Worm (Caenorhabditis elegans) whole organism, L2 larva: ENCODE measurements around the gene nrps-1.

ENCODE experiments used
- C34F6.9 ChIP-seq: fragments of 150-350 bp; optimal IDR thresholded peaks from 2 replicates; lab custom pipeline; 2014; ENCODE audit warnings: missing biosample characterization, missing genetic modification characterization
- F13H6.1 ChIP-seq: sonication (generic microtip); optimal IDR thresholded peaks from 2 replicates; lab custom pipeline; 2016; ENCODE audit warnings: missing genetic modification characterization, missing compliant biosample characterization
- Y55F3AM.14 ChIP-seq: fragments of 200-800 bp; sonication (Bioruptor generic); optimal IDR thresholded peaks from 2 replicates; lab custom pipeline; 2018; ENCODE audit warnings: mild to moderate bottlenecking, missing genetic modification characterization, missing compliant biosample characterization
- ZK546.5 ChIP-seq: sonication (generic microtip); optimal IDR thresholded peaks from 2 replicates; lab custom pipeline; 2017; ENCODE audit warnings: missing biosample characterization, missing genetic modification characterization
- alr-1 ChIP-seq: fragments of 150-350 bp; optimal IDR thresholded peaks from 2 replicates; lab custom pipeline; 2014; ENCODE audit warnings: missing biosample characterization, missing genetic modification characterization
- aly-2 ChIP-seq: fragments of 150-350 bp; optimal IDR thresholded peaks from 2 replicates; lab custom pipeline; 2014; ENCODE audit warnings: missing biosample characterization, missing genetic modification characterization
- ama-1 ChIP-seq: fragments of 150-350 bp; optimal IDR thresholded peaks from 2 replicates; lab custom pipeline; 2018; ENCODE audit warnings: inconsistent platforms
- blmp-1 ChIP-seq: sonication (generic microtip); optimal IDR thresholded peaks from 2 replicates; lab custom pipeline; 2017; ENCODE audit warnings: missing genetic modification characterization, mild to moderate bottlenecking, missing compliant biosample characterization, antibody characterized with exemption, moderate library complexity; ENCODE audit not compliant: insufficient read depth
- ceh-16 ChIP-seq: fragments of 150-350 bp; optimal IDR thresholded peaks from 2 replicates; lab custom pipeline; 2014; ENCODE audit warnings: missing biosample characterization, missing genetic modification characterization
- crh-2 ChIP-seq: sonication (generic microtip); optimal IDR thresholded peaks from 2 replicates; lab custom pipeline; 2017; ENCODE audit warnings: missing biosample characterization, missing genetic modification characterization
- dmd-4 ChIP-seq: sonication (generic microtip); optimal IDR thresholded peaks from 2 replicates; lab custom pipeline; 2017; ENCODE audit warnings: missing biosample characterization, missing genetic modification characterization
- fos-1 ChIP-seq: fragments of 150-350 bp; optimal IDR thresholded peaks from 2 replicates; lab custom pipeline; 2014; ENCODE audit warnings: missing biosample characterization, missing genetic modification characterization
- gmeb-1 ChIP-seq: fragments of 150-350 bp; optimal IDR thresholded peaks from 2 replicates; lab custom pipeline; 2014; ENCODE audit warnings: missing biosample characterization, missing genetic modification characterization
- lin-11 ChIP-seq: fragments of 150-350 bp; sonication (generic microtip); optimal IDR thresholded peaks from 2 replicates; lab custom pipeline; 2014; ENCODE audit warnings: missing biosample characterization, missing genetic modification characterization, inconsistent platforms, mixed read lengths
- lin-13 ChIP-seq: fragments of 150-350 bp; optimal IDR thresholded peaks from 2 replicates; lab custom pipeline; 2014; ENCODE audit warnings: missing biosample characterization, missing genetic modification reagents, missing genetic modification characterization
- lsy-2 ChIP-seq, 2 experiments: fragments of 150-350 bp in 1 of 2; sonication (generic microtip) in 1 of 2; optimal IDR thresholded peaks; 2 replicates each; lab custom pipeline; 2014 to 2017; ENCODE audit warnings: missing biosample characterization in 2 of 2, missing genetic modification characterization in 2 of 2
- mab-5 ChIP-seq: fragments of 150-350 bp; optimal IDR thresholded peaks from 2 replicates; lab custom pipeline; 2014; ENCODE audit warnings: missing biosample characterization, missing genetic modification characterization
- mdl-1 ChIP-seq, 2 experiments: fragments of 150-350 bp in 1 of 2; sonication (generic microtip) in 1 of 2; optimal IDR thresholded peaks; 2 replicates each; lab custom pipeline; 2017; ENCODE audit warnings: missing biosample characterization in 2 of 2, missing genetic modification characterization in 2 of 2
- nhr-10 ChIP-seq: sonication (generic microtip); optimal IDR thresholded peaks from 2 replicates; lab custom pipeline; 2017; ENCODE audit warnings: missing biosample characterization, missing genetic modification characterization
- nhr-11 ChIP-seq: fragments of 150-350 bp; optimal IDR thresholded peaks from 2 replicates; lab custom pipeline; 2014; ENCODE audit warnings: missing biosample characterization, missing genetic modification characterization
- nhr-129 ChIP-seq: fragments of 150-350 bp; optimal IDR thresholded peaks from 2 replicates; lab custom pipeline; 2014; ENCODE audit warnings: missing biosample characterization, missing genetic modification characterization
- nhr-21 ChIP-seq: fragments of 150-350 bp; optimal IDR thresholded peaks from 2 replicates; lab custom pipeline; 2014; ENCODE audit warnings: missing biosample characterization, missing genetic modification characterization
- nhr-237 ChIP-seq: fragments of 150-350 bp; optimal IDR thresholded peaks from 2 replicates; lab custom pipeline; 2014; ENCODE audit warnings: missing biosample characterization, missing genetic modification characterization
- nhr-6 ChIP-seq: fragments of 150-350 bp; optimal IDR thresholded peaks from 2 replicates; lab custom pipeline; 2014; ENCODE audit warnings: missing biosample characterization, missing genetic modification characterization
- peb-1 ChIP-seq: fragments of 150-350 bp; optimal IDR thresholded peaks from 2 replicates; lab custom pipeline; 2014; ENCODE audit warnings: missing biosample characterization, missing genetic modification characterization
- skn-1 ChIP-seq: sonication (generic microtip); optimal IDR thresholded peaks from 2 replicates; lab custom pipeline; 2017; ENCODE audit warnings: missing biosample characterization, missing genetic modification characterization
- sma-3 ChIP-seq: sonication (generic microtip); optimal IDR thresholded peaks from 2 replicates; lab custom pipeline; 2016; ENCODE audit warnings: missing genetic modification reagents, missing genetic modification characterization, missing compliant biosample characterization
- sma-9 ChIP-seq, 2 experiments: fragments of 150-350 bp in 1 of 2; sonication (generic microtip) in 1 of 2; optimal IDR thresholded peaks; 2 replicates each; lab custom pipeline; 2014 to 2016; ENCODE audit warnings: missing genetic modification characterization in 2 of 2, mild to moderate bottlenecking in 1 of 2, missing biosample characterization in 1 of 2, missing compliant biosample characterization in 1 of 2, missing genetic modification reagents in 1 of 2, moderate library complexity in 1 of 2
- snpc-4 ChIP-seq: fragments of 150-350 bp; optimal IDR thresholded peaks from 2 replicates; lab custom pipeline; 2014; ENCODE audit warnings: missing biosample characterization, missing genetic modification characterization
- unc-55 ChIP-seq: fragments of 150-350 bp; sonication (generic microtip); optimal IDR thresholded peaks from 3 replicates; lab custom pipeline; 2014; ENCODE audit warnings: missing biosample characterization, missing genetic modification reagents, missing genetic modification characterization
- unc-62 ChIP-seq: fragments of 150-350 bp; optimal IDR thresholded peaks from 2 replicates; lab custom pipeline; 2014; ENCODE audit warnings: missing biosample characterization, missing genetic modification reagents, missing genetic modification characterization
- zag-1 ChIP-seq: fragments of 150-350 bp; optimal IDR thresholded peaks from 2 replicates; lab custom pipeline; 2014; ENCODE audit warnings: missing biosample characterization, missing genetic modification characterization
- ztf-1 ChIP-seq: fragments of 200-800 bp; sonication (Bioruptor generic); conservative IDR thresholded peaks from 2 replicates; pipeline ENCODE4 v1.3.6; 2022; ENCODE audit warnings: missing genetic modification characterization, missing compliant biosample characterization

Gene nrps-1

ce11 chrIII:11496496-11496895 lies 38.0 kb upstream of the nrps-1 start, which contains the start of gene Y66D12A.24:
Y66D12A.24 (plus strand) TSS chrIII:11496865.
- TF ChIP-seq crh-2 (tag; lab: Kevin White, UChicago) (peak; percentile 4), F13H6.1 (peak; percentile 20), fos-1 (tag; lab: Kevin White, UChicago) (peak; percentile 79), blmp-1 (tag; lab: Kevin White, UChicago) (peak; percentile 13), skn-1 (tag; lab: Kevin White, UChicago) (no peak), sma-3 (GFP tag; lab: Kevin White, UChicago) (peak; percentile 28)

- no peak for TF ChIP-seq unc-62 (GFP tag; lab: Kevin White, UChicago)
- TF ChIP-seq dmd-4, result no peak
- no peak for TF ChIP-seq C34F6.9 (tag; lab: Kevin White, UChicago)
- TF ChIP-seq ZK546.5, result no peak
- TF ChIP-seq zag-1, result no peak
- no peak for TF ChIP-seq ama-1
- TF ChIP-seq, all 48 proteins: peak for 0
Observed at ce11 chrIII:11500647-11501046, 33.8 kb upstream of the nrps-1 start, which contains the start of gene nars-2. nars-2 (minus strand) TSS chrIII:11500747.

ce11 chrIII:11502753-11503152 lies 31.7 kb upstream of the nrps-1 start, which contains the start of gene tin-10:
tin-10 (minus strand) TSS chrIII:11502853.
- TF ChIP-seq aly-2 (tag; lab: Kevin White, UChicago) (no peak), peb-1 (tag; lab: Kevin White, UChicago) (no peak), nhr-6 (tag; lab: Kevin White, UChicago) (no peak), Y55F3AM.14 (GFP tag; lab: Kevin White, UChicago) (no peak), nhr-11 (tag; lab: Kevin White, UChicago) (no peak), nhr-129 (tag; lab: Kevin White, UChicago) (no peak), ceh-16 (no peak), lsy-2 (tag; optimal IDR thresholded peaks at IDR 0.05; lab: Kevin White, UChicago) (no peak), mab-5 (tag; lab: Kevin White, UChicago) (no peak)

ce11 chrIII:11505213-11505612 lies 29.3 kb upstream of the nrps-1 start, which contains the start of the genes Y66D12A.21 and spe-6:
Y66D12A.21 (minus strand) TSS chrIII:11505302.
spe-6 (plus strand) TSS chrIII:11505488.
- TF ChIP-seq lsy-2 (tag; optimal IDR thresholded peaks at IDR 0.05; lab: Kevin White, UChicago), result peak in 1 of 2 experiments; percentile 42
- peak; percentile 52 for TF ChIP-seq unc-55 (GFP tag; lab: Kevin White, UChicago)
- peak; percentile 22 for TF ChIP-seq C34F6.9 (tag; lab: Kevin White, UChicago)
- TF ChIP-seq nhr-129 (tag; lab: Kevin White, UChicago), result peak; percentile 8
- TF ChIP-seq mdl-1 (tag; optimal IDR thresholded peaks at IDR 0.05; lab: Kevin White, UChicago), result no peak

- no peak for TF ChIP-seq mdl-1 (tag; optimal IDR thresholded peaks at IDR 0.05; lab: Kevin White, UChicago)
- TF ChIP-seq nhr-237, result no peak
- TF ChIP-seq, all 48 proteins: peak for 0
Observed at ce11 chrIII:11505621-11506020, 28.9 kb upstream of the nrps-1 start.

ce11 chrIII:11508816-11509215 lies 25.7 kb upstream of the nrps-1 start, which contains the start of gene Y66D12A.19:
Y66D12A.19 (plus strand) TSS chrIII:11509081.
- TF ChIP-seq mab-5 (tag; lab: Kevin White, UChicago), result no peak
- no peak for TF ChIP-seq gmeb-1 (tag; lab: Kevin White, UChicago)
- TF ChIP-seq ama-1, result no peak
- TF ChIP-seq ztf-1 (GFP tag; lab: Robert Waterston, UW), result no peak
- no peak for TF ChIP-seq peb-1 (tag; lab: Kevin White, UChicago)
- TF ChIP-seq sma-3 (GFP tag; lab: Kevin White, UChicago), result no peak
- no peak for TF ChIP-seq sma-9 (GFP tag; optimal IDR thresholded peaks at IDR 0.05; lab: Kevin White, UChicago)
- no peak for TF ChIP-seq sma-9 (tag; optimal IDR thresholded peaks at IDR 0.05; lab: Kevin White, UChicago)
- TF ChIP-seq nhr-21 (tag; lab: Kevin White, UChicago), result no peak
- no peak for TF ChIP-seq nhr-10 (tag; lab: Kevin White, UChicago)
- no peak for TF ChIP-seq alr-1 (tag; lab: Kevin White, UChicago)
- no peak for TF ChIP-seq lin-13 (GFP tag; lab: Kevin White, UChicago)
- no peak for TF ChIP-seq lin-11 (tag; lab: Kevin White, UChicago)
- TF ChIP-seq unc-62 (GFP tag; lab: Kevin White, UChicago), result no peak
- TF ChIP-seq snpc-4, result no peak
- TF ChIP-seq skn-1 (tag; lab: Kevin White, UChicago), result no peak
- no peak for TF ChIP-seq nhr-237
